Worm (Caenorhabditis elegans) whole organism, young adult: ENCODE results near the gene C39B5.10.

ENCODE experiments used
- B0019.2 ChIP-seq: fragments of 200-800 bp; sonication (Bioruptor generic); conservative IDR thresholded peaks from 2 replicates; pipeline ENCODE4 v1.3.6; 2022; ENCODE audit warnings: missing genetic modification reagents, missing genetic modification characterization, missing compliant biosample characterization
- B0035.1 ChIP-seq: sonication (generic microtip); optimal IDR thresholded peaks from 2 replicates; lab custom pipeline; 2016; ENCODE audit warnings: missing genetic modification characterization, mild to moderate bottlenecking, missing compliant biosample characterization, missing genotype, missing genetic modification reagents
- B0261.1 ChIP-seq: sonication (generic microtip); optimal IDR thresholded peaks from 2 replicates; lab custom pipeline; 2016; ENCODE audit warnings: mild to moderate bottlenecking, missing genetic modification characterization, moderate library complexity, missing compliant biosample characterization
- C06A6.2 ChIP-seq: fragments of 200-800 bp; sonication (Bioruptor generic); conservative IDR thresholded peaks from 2 replicates; pipeline ENCODE4 v1.3.6; 2022; ENCODE audit warnings: missing genetic modification characterization, missing compliant biosample characterization
- F49E8.2 ChIP-seq: sonication (generic microtip); optimal IDR thresholded peaks from 3 replicates; lab custom pipeline; 2017; ENCODE audit warnings: missing genetic modification characterization, mild to moderate bottlenecking, missing compliant biosample characterization, antibody characterized with exemption, moderate library complexity; ENCODE audit not compliant: insufficient read depth
- F55B11.4 ChIP-seq: sonication (generic microtip); optimal IDR thresholded peaks from 2 replicates; lab custom pipeline; 2016; ENCODE audit warnings: missing compliant biosample characterization, missing genetic modification characterization, borderline replicate concordance; ENCODE audit not compliant: insufficient read depth
- T07F8.4 ChIP-seq: sonication (generic microtip); optimal IDR thresholded peaks from 2 replicates; lab custom pipeline; 2016; ENCODE audit warnings: mild to moderate bottlenecking, missing genetic modification characterization, moderate library complexity, missing compliant biosample characterization
- T26A5.8 ChIP-seq: sonication (generic microtip); optimal IDR thresholded peaks from 2 replicates; lab custom pipeline; 2016; ENCODE audit warnings: missing genetic modification characterization, missing compliant biosample characterization
- akir-1 ChIP-seq: fragments of 200-800 bp; sonication (Bioruptor generic); optimal IDR thresholded peaks from 2 replicates; lab custom pipeline; 2018; ENCODE audit warnings: mild to moderate bottlenecking, missing genetic modification characterization, moderate library complexity, missing compliant biosample characterization
- ama-1 ChIP-seq, 3 experiments: fragments of 150-350 bp in 1 of 3; sonication (generic microtip) in 2 of 3; optimal IDR thresholded peaks; 2 replicates each; lab custom pipeline; 2014 to 2018; ENCODE audit warnings: missing biosample characterization in 2 of 3, missing genetic modification characterization in 2 of 3, missing genetic modification reagents in 2 of 3
- aptf-2 ChIP-seq: fragments of 200-800 bp; sonication (Bioruptor generic); conservative IDR thresholded peaks from 2 replicates; pipeline ENCODE4 v1.3.6; 2022; ENCODE audit warnings: missing genetic modification reagents, missing genetic modification characterization, missing compliant biosample characterization
- cebp-2 ChIP-seq: fragments of 200-800 bp; sonication (Bioruptor generic); IDR thresholded peaks from 2 replicates; pipeline ENCODE4 v1.3.6; 2022; ENCODE audit warnings: missing genetic modification characterization, missing compliant biosample characterization
- die-1 ChIP-seq: sonication (generic microtip); optimal IDR thresholded peaks from 2 replicates; lab custom pipeline; 2016; ENCODE audit warnings: missing genotype, mild to moderate bottlenecking, missing genetic modification characterization, missing compliant biosample characterization
- dox-1 ChIP-seq: fragments of 200-800 bp; sonication (Bioruptor generic); IDR thresholded peaks from 2 replicates; pipeline ENCODE4 v1.3.6; 2022; ENCODE audit warnings: missing genetic modification reagents, missing genetic modification characterization, missing compliant biosample characterization
- fkh-3 ChIP-seq: sonication (generic microtip); optimal IDR thresholded peaks from 2 replicates; lab custom pipeline; 2016; ENCODE audit warnings: mild to moderate bottlenecking, missing genetic modification characterization, missing compliant biosample characterization
- hlh-26 ChIP-seq: fragments of 200-800 bp; sonication (Bioruptor generic); conservative IDR thresholded peaks from 2 replicates; pipeline ENCODE4 v1.3.6; 2022; ENCODE audit warnings: missing genetic modification reagents, missing genetic modification characterization, missing compliant biosample characterization
- let-526 ChIP-seq: fragments of 200-800 bp; sonication (Bioruptor generic); IDR thresholded peaks from 2 replicates; pipeline ENCODE4 v1.3.6; 2022; ENCODE audit warnings: missing genetic modification reagents, missing genetic modification characterization, missing compliant biosample characterization
- lin-35 ChIP-seq, 3 experiments: fragments of 150-350 bp in 2 of 3; sonication (generic microtip) in 1 of 3; optimal IDR thresholded peaks; 2 replicates each; lab custom pipeline; 2014 to 2018; ENCODE audit warnings: missing biosample characterization in 3 of 3, missing genetic modification characterization in 3 of 3, missing genetic modification reagents in 3 of 3
- lin-54 ChIP-seq: fragments of 200-800 bp; sonication (Bioruptor generic); optimal IDR thresholded peaks from 2 replicates; lab custom pipeline; 2018; ENCODE audit warnings: mild to moderate bottlenecking, missing genetic modification characterization, missing compliant biosample characterization
- lsy-27 ChIP-seq: sonication (generic microtip); optimal IDR thresholded peaks from 2 replicates; lab custom pipeline; 2017; ENCODE audit warnings: missing genetic modification characterization, mild to moderate bottlenecking, missing compliant biosample characterization, antibody characterized with exemption, missing genotype, borderline replicate concordance; ENCODE audit not compliant: insufficient read depth
- mxl-1 ChIP-seq: sonication (generic microtip); optimal IDR thresholded peaks from 2 replicates; lab custom pipeline; 2016; ENCODE audit warnings: missing genetic modification characterization, missing compliant biosample characterization
- nfya-1 ChIP-seq: sonication (generic microtip); optimal IDR thresholded peaks from 2 replicates; lab custom pipeline; 2017; ENCODE audit warnings: antibody characterized with exemption, missing compliant biosample characterization, missing genetic modification characterization, borderline replicate concordance; ENCODE audit not compliant: insufficient read depth
- nfyb-1 ChIP-seq: fragments of 200-800 bp; sonication (Bioruptor generic); IDR thresholded peaks from 2 replicates; pipeline ENCODE4 v1.3.6; 2022; ENCODE audit warnings: missing genetic modification reagents, missing genetic modification characterization, missing compliant biosample characterization
- nhr-80 ChIP-seq: sonication (generic microtip); optimal IDR thresholded peaks from 2 replicates; lab custom pipeline; 2016; ENCODE audit warnings: missing genetic modification characterization, missing compliant biosample characterization
- repo-1 ChIP-seq: sonication (generic microtip); optimal IDR thresholded peaks from 2 replicates; lab custom pipeline; 2017; ENCODE audit warnings: mild to moderate bottlenecking, missing genetic modification characterization, missing compliant biosample characterization
- rpc-1 ChIP-seq, 2 experiments: fragments of 150-350 bp in 1 of 2; sonication (generic microtip) in 1 of 2; optimal IDR thresholded peaks; 2 replicates each; lab custom pipeline; 2014 to 2018; ENCODE audit warnings: missing biosample characterization in 1 of 2, missing genetic modification characterization in 1 of 2, missing genetic modification reagents in 1 of 2, missing genotype in 1 of 2
- snpc-3.4 ChIP-seq: sonication (generic microtip); optimal IDR thresholded peaks from 2 replicates; lab custom pipeline; 2017; ENCODE audit warnings: missing genetic modification characterization, mild to moderate bottlenecking, missing compliant biosample characterization, antibody characterized with exemption, moderate library complexity, missing genotype, missing genetic modification reagents
- unc-130 ChIP-seq: sonication (generic microtip); optimal IDR thresholded peaks from 2 replicates; lab custom pipeline; 2016; ENCODE audit warnings: missing genetic modification reagents, missing genetic modification characterization, missing compliant biosample characterization
- ztf-26 ChIP-seq: sonication (generic microtip); optimal IDR thresholded peaks from 2 replicates; lab custom pipeline; 2017; ENCODE audit warnings: missing genetic modification characterization, missing compliant biosample characterization

The C39B5.10 gene

ce11 chrIII:2239587-2240144 lies at the start of gene C39B5.10:
Gene C39B5.10 (minus strand): TSS chrIII:2239637.
- no peak for TF ChIP-seq repo-1 (tag; lab: Kevin White, UChicago)
- TF ChIP-seq F55B11.4 (tag; lab: Kevin White, UChicago): no peak

ce11 chrIII:2288261-2288660 lies 48.8 kb upstream of the C39B5.10 start:
- TF ChIP-seq C06A6.2 (no peak), lin-35 (GFP tag; optimal IDR thresholded peaks at IDR 0.05; lab: Kevin White, UChicago) (no peak), snpc-3.4 (tag; lab: Kevin White, UChicago) (no peak), T07F8.4 (no peak), ztf-26 (tag; lab: Kevin White, UChicago) (no peak), T26A5.8 (tag; lab: Kevin White, UChicago) (no peak), nhr-80 (tag; lab: Kevin White, UChicago) (no peak), lin-54 (GFP tag; lab: Kevin White, UChicago) (no peak), B0261.1 (tag; lab: Kevin White, UChicago) (no peak)
- TF ChIP-seq, all 124 proteins: peak for 0

- TF ChIP-seq mxl-1 (tag; lab: Kevin White, UChicago): no peak
- no peak for TF ChIP-seq hlh-26
- no peak for TF ChIP-seq unc-130 (GFP tag; lab: Kevin White, UChicago)
- no peak for TF ChIP-seq rpc-1 (optimal IDR thresholded peaks at IDR 0.05; lab: Kevin White, UChicago)
- TF ChIP-seq rpc-1 (tag; optimal IDR thresholded peaks at IDR 0.05; lab: Kevin White, UChicago): no peak
- no peak for TF ChIP-seq let-526
- TF ChIP-seq nfyb-1: no peak
- no peak for TF ChIP-seq dox-1
Measured at ce11 chrIII:2283341-2283847, 44.0 kb upstream of the C39B5.10 start.

- TF ChIP-seq akir-1 (GFP tag; lab: Kevin White, UChicago): no peak
- TF ChIP-seq nfya-1: no peak
- no peak for TF ChIP-seq ama-1 (optimal IDR thresholded peaks at IDR 0.05; lab: Kevin White, UChicago)
- no peak for TF ChIP-seq ama-1 (GFP tag; optimal IDR thresholded peaks at IDR 0.05; lab: Kevin White, UChicago)
- no peak for TF ChIP-seq repo-1 (tag; lab: Kevin White, UChicago)
- no peak for TF ChIP-seq die-1 (tag; lab: Kevin White, UChicago)
- TF ChIP-seq fkh-3 (tag; lab: Kevin White, UChicago): no peak
- no peak for TF ChIP-seq B0035.1
- no peak for TF ChIP-seq cebp-2
- no peak for TF ChIP-seq lsy-27 (tag; lab: Kevin White, UChicago)
- no peak for TF ChIP-seq aptf-2 (GFP tag; lab: Robert Waterston, UW)
- no peak for TF ChIP-seq B0019.2 (GFP tag; lab: Robert Waterston, UW)
- no peak for TF ChIP-seq F49E8.2 (tag; lab: Kevin White, UChicago)
Measured at ce11 chrIII:2281975-2282957, 42.8 kb upstream of the C39B5.10 start, which contains the start of gene Y54F10BM.3. Gene Y54F10BM.3 (plus strand): TSS chrIII:2282025.
